Worm (Caenorhabditis elegans) whole organism, L4 larva: ENCODE data around the gene Y15E3A.4.
A peak's percentile ranks its signal among the peaks of the same experiment; 100 is the strongest.

Source experiments
- F49E8.2 ChIP-seq: sonication (generic microtip); optimal IDR thresholded peaks from 2 replicates; lab custom pipeline; 2016; ENCODE audit warnings: missing compliant biosample characterization, mild to moderate bottlenecking, missing genetic modification characterization, borderline replicate concordance
- R02D3.7 ChIP-seq: fragments of 150-350 bp; sonication (generic microtip); optimal IDR thresholded peaks from 3 replicates; lab custom pipeline; 2014; ENCODE audit warnings: missing biosample characterization, missing genetic modification characterization
- T20F7.1 ChIP-seq: fragments of 200-800 bp; sonication (Bioruptor generic); optimal IDR thresholded peaks from 2 replicates; lab custom pipeline; 2018; ENCODE audit warnings: mild to moderate bottlenecking, missing genetic modification characterization, missing compliant biosample characterization
- T26A8.4 ChIP-seq: fragments of 200-800 bp; sonication (Bioruptor generic); IDR thresholded peaks from 2 replicates; pipeline ENCODE4 v1.3.6; 2022; ENCODE audit warnings: missing genetic modification characterization, missing compliant biosample characterization
- Y48G9A.11 ChIP-seq: fragments of 200-800 bp; sonication (Bioruptor generic); IDR thresholded peaks from 2 replicates; pipeline ENCODE4 v1.3.6; 2022; ENCODE audit warnings: missing genetic modification reagents, missing genetic modification characterization, missing compliant biosample characterization
- Y75B8A.6 ChIP-seq: fragments of 200-800 bp; sonication (Bioruptor generic); IDR thresholded peaks from 2 replicates; pipeline ENCODE4 v1.3.6; 2022; ENCODE audit warnings: missing genetic modification reagents, missing genetic modification characterization, missing compliant biosample characterization
- ZK337.2 ChIP-seq: fragments of 200-800 bp; sonication (Bioruptor generic); IDR thresholded peaks from 2 replicates; pipeline ENCODE4 v1.3.6; 2022; ENCODE audit warnings: missing genetic modification reagents, missing genetic modification characterization, missing compliant biosample characterization
- aha-1 ChIP-seq: fragments of 150-350 bp; peaks from one replicate; lab custom pipeline; 2014; ENCODE audit warnings: missing biosample characterization, missing genetic modification characterization
- ama-1 ChIP-seq: fragments of 150-350 bp; optimal IDR thresholded peaks from 2 replicates; lab custom pipeline; 2014; ENCODE audit warnings: inconsistent platforms, mixed read lengths
- arid-1 ChIP-seq: fragments of 200-800 bp; sonication (Bioruptor generic); conservative IDR thresholded peaks from 2 replicates; pipeline ENCODE4 v1.3.6; 2022; ENCODE audit warnings: missing genetic modification reagents, missing genetic modification characterization, missing compliant biosample characterization
- attf-4 ChIP-seq: sonication (generic microtip); optimal IDR thresholded peaks from 3 replicates; lab custom pipeline; 2017; ENCODE audit warnings: missing biosample characterization, missing genetic modification characterization
- ceh-28 ChIP-seq: fragments of 150-350 bp; optimal IDR thresholded peaks from 2 replicates; lab custom pipeline; 2014; ENCODE audit warnings: missing biosample characterization, missing genetic modification reagents, missing genetic modification characterization
- ceh-32 ChIP-seq: sonication (generic microtip); optimal IDR thresholded peaks from 2 replicates; lab custom pipeline; 2016; ENCODE audit warnings: mild to moderate bottlenecking, missing genetic modification characterization, missing compliant biosample characterization; ENCODE audit not compliant: poor library complexity
- ceh-62 ChIP-seq: sonication (generic microtip); optimal IDR thresholded peaks from 2 replicates; lab custom pipeline; 2017; ENCODE audit warnings: missing biosample characterization, missing genetic modification characterization
- ceh-82 ChIP-seq: sonication (generic microtip); optimal IDR thresholded peaks from 2 replicates; lab custom pipeline; 2017; ENCODE audit warnings: missing biosample characterization, missing genetic modification characterization
- cey-2 ChIP-seq: sonication (generic microtip); optimal IDR thresholded peaks from 3 replicates; lab custom pipeline; 2017; ENCODE audit warnings: missing genetic modification characterization, mild to moderate bottlenecking, missing compliant biosample characterization, antibody characterized with exemption, borderline replicate concordance; ENCODE audit not compliant: insufficient read depth
- dmd-8 ChIP-seq: fragments of 200-800 bp; sonication (Bioruptor generic); IDR thresholded peaks from 2 replicates; pipeline ENCODE4 v1.3.6; 2022; ENCODE audit warnings: missing genetic modification characterization, missing compliant biosample characterization
- dpl-1 ChIP-seq: fragments of 150-350 bp; optimal IDR thresholded peaks from 2 replicates; lab custom pipeline; 2014; ENCODE audit warnings: missing biosample characterization, missing genetic modification reagents, missing genetic modification characterization
- dve-1 ChIP-seq: sonication (generic microtip); optimal IDR thresholded peaks from 2 replicates; lab custom pipeline; 2017; ENCODE audit warnings: antibody characterized with exemption, mild to moderate bottlenecking, missing genetic modification characterization, missing compliant biosample characterization; ENCODE audit not compliant: insufficient read depth
- egl-43 ChIP-seq: fragments of 200-800 bp; sonication (Bioruptor generic); IDR thresholded peaks from 2 replicates; pipeline ENCODE4 v1.3.6; 2022; ENCODE audit warnings: missing genetic modification reagents, missing genetic modification characterization, missing compliant biosample characterization
- fkh-10 ChIP-seq: fragments of 150-350 bp; optimal IDR thresholded peaks from 2 replicates; lab custom pipeline; 2014; ENCODE audit warnings: missing biosample characterization, missing genetic modification reagents, missing genetic modification characterization
- fos-1 ChIP-seq: fragments of 150-350 bp; optimal IDR thresholded peaks from 2 replicates; lab custom pipeline; 2014; ENCODE audit warnings: missing biosample characterization, missing genetic modification characterization
- hlh-11 ChIP-seq: fragments of 200-800 bp; sonication (Bioruptor generic); optimal IDR thresholded peaks from 2 replicates; lab custom pipeline; 2018; ENCODE audit warnings: mild to moderate bottlenecking, missing genetic modification characterization, missing compliant biosample characterization
- hlh-30 ChIP-seq: sonication (generic microtip); optimal IDR thresholded peaks from 2 replicates; lab custom pipeline; 2017; ENCODE audit warnings: antibody characterized with exemption, mild to moderate bottlenecking, missing genetic modification characterization, missing compliant biosample characterization; ENCODE audit not compliant: insufficient read depth
- hmg-1.1 ChIP-seq: fragments of 200-800 bp; sonication (Bioruptor generic); IDR thresholded peaks from 2 replicates; pipeline ENCODE4 v1.3.6; 2022; ENCODE audit warnings: missing genetic modification reagents, missing genetic modification characterization, missing compliant biosample characterization
- jun-1 ChIP-seq: fragments of 150-350 bp; optimal IDR thresholded peaks from 2 replicates; lab custom pipeline; 2014; ENCODE audit warnings: missing biosample characterization, missing genetic modification reagents, missing genetic modification characterization
- lsy-2 ChIP-seq, 2 experiments: fragments of 150-350 bp in 1 of 2; sonication (generic microtip) in 1 of 2; optimal IDR thresholded peaks; 2 replicates each; lab custom pipeline; 2014 to 2017; ENCODE audit warnings: missing biosample characterization in 2 of 2, missing genetic modification characterization in 2 of 2
- madf-5 ChIP-seq, 2 experiments: fragments of 200-800 bp; sonication (Bioruptor generic); IDR thresholded peaks; 2 replicates each; pipeline ENCODE4 v1.3.6; 2022; ENCODE audit warnings: missing compliant biosample characterization in 2 of 2, missing genetic modification characterization in 2 of 2
- mdl-1 ChIP-seq, 2 experiments: fragments of 150-350 bp in 1 of 2; sonication (generic microtip) in 1 of 2; optimal IDR thresholded peaks; 2 replicates each; lab custom pipeline; 2014 to 2017; ENCODE audit warnings: missing biosample characterization in 2 of 2, missing genetic modification characterization in 2 of 2
- mxl-3 ChIP-seq: fragments of 200-800 bp; sonication (Bioruptor generic); optimal IDR thresholded peaks from 2 replicates; lab custom pipeline; 2018; ENCODE audit warnings: mild to moderate bottlenecking, missing genetic modification characterization, missing compliant biosample characterization
- nhr-11 ChIP-seq: fragments of 150-350 bp; optimal IDR thresholded peaks from 2 replicates; lab custom pipeline; 2014; ENCODE audit warnings: missing biosample characterization, missing genetic modification characterization
- nhr-28 ChIP-seq: fragments of 150-350 bp; optimal IDR thresholded peaks from 2 replicates; lab custom pipeline; 2014; ENCODE audit warnings: missing biosample characterization, missing genetic modification characterization
- nhr-6 ChIP-seq: fragments of 150-350 bp; optimal IDR thresholded peaks from 2 replicates; lab custom pipeline; 2014; ENCODE audit warnings: missing biosample characterization, missing genetic modification characterization
- pha-4 ChIP-seq, 2 experiments: fragments of 150-350 bp in 1 of 2; fragments of 200-800 bp in 1 of 2; sonication (Bioruptor generic) in 1 of 2; IDR thresholded peaks in 1 of 2; optimal IDR thresholded peaks in 1 of 2; 2 replicates each; pipeline versions ENCODE4 v1.3.6 to Lab custom; 2014 to 2022; ENCODE audit warnings: missing genetic modification characterization in 2 of 2, missing genetic modification reagents in 2 of 2, missing biosample characterization in 1 of 2, missing compliant biosample characterization in 1 of 2
- php-3 ChIP-seq: fragments of 200-800 bp; sonication (Bioruptor generic); IDR thresholded peaks from 2 replicates; pipeline ENCODE4 v1.3.6; 2022; ENCODE audit warnings: missing genetic modification reagents, missing genetic modification characterization, missing compliant biosample characterization
- rbr-2 ChIP-seq: sonication (generic microtip); optimal IDR thresholded peaks from 2 replicates; lab custom pipeline; 2016; ENCODE audit warnings: missing genotype, missing genetic modification characterization, missing compliant biosample characterization
- sdz-12 ChIP-seq: fragments of 200-800 bp; sonication (Bioruptor generic); optimal IDR thresholded peaks from 2 replicates; lab custom pipeline; 2018; ENCODE audit warnings: mild to moderate bottlenecking, missing genetic modification characterization, missing compliant biosample characterization
- set-16 ChIP-seq: fragments of 200-800 bp; sonication (Bioruptor generic); IDR thresholded peaks from 2 replicates; pipeline ENCODE4 v1.3.6; 2022; ENCODE audit warnings: missing genetic modification reagents, missing genetic modification characterization, missing compliant biosample characterization
- tag-97 ChIP-seq: fragments of 200-800 bp; sonication (Bioruptor generic); IDR thresholded peaks from 2 replicates; pipeline ENCODE4 v1.3.6; 2022; ENCODE audit warnings: missing genetic modification characterization, missing compliant biosample characterization
- tra-1 ChIP-seq: fragments of 200-800 bp; sonication (Bioruptor generic); IDR thresholded peaks from 2 replicates; pipeline ENCODE4 v1.3.6; 2022; ENCODE audit warnings: missing genetic modification reagents, missing genetic modification characterization, missing compliant biosample characterization
- unc-130 ChIP-seq: sonication (generic microtip); optimal IDR thresholded peaks from 2 replicates; lab custom pipeline; 2016; ENCODE audit warnings: missing genetic modification reagents, missing genetic modification characterization, missing compliant biosample characterization
- unc-39 ChIP-seq: sonication (generic microtip); optimal IDR thresholded peaks from 2 replicates; lab custom pipeline; 2017; ENCODE audit warnings: missing biosample characterization, missing genetic modification characterization
- unc-62 ChIP-seq, 3 experiments: fragments of 150-350 bp in 1 of 3; sonication (generic microtip); optimal IDR thresholded peaks in 2 of 3; peaks in 1 of 3; 1 replicate in 1 of 3; 2 replicates in 2 of 3; lab custom pipeline; 2014 to 2017; ENCODE audit warnings: missing biosample characterization in 3 of 3, missing genetic modification characterization in 3 of 3, missing genetic modification reagents in 3 of 3, missing genotype in 1 of 3
- zag-1 ChIP-seq: fragments of 150-350 bp; optimal IDR thresholded peaks from 2 replicates; lab custom pipeline; 2014; ENCODE audit warnings: missing biosample characterization, missing genetic modification characterization
- zip-2 ChIP-seq: fragments of 150-350 bp; optimal IDR thresholded peaks from 2 replicates; lab custom pipeline; 2014; ENCODE audit warnings: missing biosample characterization, missing genetic modification characterization

Y15E3A.4 gene

DNA sequence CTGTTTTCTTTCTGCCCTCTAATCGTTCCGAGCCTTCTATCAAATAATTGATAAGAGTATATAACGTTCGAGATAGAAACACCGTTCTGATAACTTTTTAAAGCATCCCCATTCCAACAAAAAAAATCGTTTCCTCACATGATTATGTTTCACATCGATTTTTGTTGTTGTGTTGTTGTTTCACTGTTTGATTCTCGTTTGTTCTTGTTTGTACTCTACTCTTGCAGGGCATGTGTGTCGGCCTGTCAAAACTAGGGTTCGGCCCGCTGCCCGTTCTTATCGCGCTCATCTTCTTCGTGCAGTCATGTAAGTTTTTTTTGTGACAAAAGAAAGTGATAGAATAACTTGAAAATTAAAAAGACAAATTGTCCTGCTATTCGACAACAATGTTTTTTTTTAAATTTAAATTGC is 35.0 kb downstream of the Y15E3A.4 start, which contains the start of gene C33A11.2 (continued):
- TF ChIP-seq R02D3.7 (no peak), tra-1 (no peak), nhr-28 (tag; lab: Kevin White, UChicago) (peak; percentile 61), egl-43 (GFP tag; lab: Robert Waterston, UW) (no peak), T20F7.1 (GFP tag; lab: Kevin White, UChicago) (no peak), attf-4 (no peak), T26A8.4 (no peak), zag-1 (no peak), dve-1 (tag; lab: Kevin White, UChicago) (peak; percentile 72), ceh-28 (no peak), tag-97 (GFP tag; lab: Robert Waterston, UW) (no peak), fkh-10 (GFP tag; lab: Kevin White, UChicago) (no peak), dpl-1 (peak; percentile 9), unc-62 (GFP tag; optimal IDR thresholded peaks at IDR 0.05 in 1 of 2; lab: Kevin White, UChicago) (no peak), unc-62 (tag; optimal IDR thresholded peaks at IDR 0.05; lab: Kevin White, UChicago) (no peak)

DNA sequence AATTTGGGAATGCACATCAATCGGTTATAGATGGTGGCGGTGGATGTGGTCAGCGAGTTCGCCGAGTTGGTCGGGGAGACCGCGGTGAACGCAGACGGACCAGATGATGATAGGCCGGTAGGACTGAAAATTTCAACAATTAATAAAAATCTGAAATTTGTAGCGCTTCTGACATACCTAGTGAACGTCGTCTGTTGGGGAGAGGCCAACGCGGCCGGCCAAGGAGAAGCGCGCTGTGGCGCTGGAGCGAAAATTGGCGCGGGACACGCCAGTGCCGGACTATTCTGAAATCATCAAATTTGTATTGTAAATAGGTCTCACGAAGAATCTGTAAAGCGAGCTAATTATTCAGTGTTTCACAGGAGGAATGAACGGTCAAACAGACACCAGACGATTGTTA is 42.0 kb downstream of the Y15E3A.4 start:
- TF ChIP-seq madf-5 (GFP tag; IDR thresholded peaks at IDR 0.05; lab: Robert Waterston, UW) (no peak), arid-1 (GFP tag; lab: Robert Waterston, UW) (0 out of 2 replicates have a peak, but pooled peaks have one; percentile 22), aha-1 (tag; lab: Kevin White, UChicago) (peak; percentile 77), zip-2 (tag; lab: Kevin White, UChicago) (no peak), set-16 (GFP tag; lab: Robert Waterston, UW) (0 out of 2 replicates have a peak, but pooled peaks have one; percentile 40), hlh-11 (tag; lab: Kevin White, UChicago) (no peak)
- TF ChIP-seq, all 104 proteins: peak for 3

DNA sequence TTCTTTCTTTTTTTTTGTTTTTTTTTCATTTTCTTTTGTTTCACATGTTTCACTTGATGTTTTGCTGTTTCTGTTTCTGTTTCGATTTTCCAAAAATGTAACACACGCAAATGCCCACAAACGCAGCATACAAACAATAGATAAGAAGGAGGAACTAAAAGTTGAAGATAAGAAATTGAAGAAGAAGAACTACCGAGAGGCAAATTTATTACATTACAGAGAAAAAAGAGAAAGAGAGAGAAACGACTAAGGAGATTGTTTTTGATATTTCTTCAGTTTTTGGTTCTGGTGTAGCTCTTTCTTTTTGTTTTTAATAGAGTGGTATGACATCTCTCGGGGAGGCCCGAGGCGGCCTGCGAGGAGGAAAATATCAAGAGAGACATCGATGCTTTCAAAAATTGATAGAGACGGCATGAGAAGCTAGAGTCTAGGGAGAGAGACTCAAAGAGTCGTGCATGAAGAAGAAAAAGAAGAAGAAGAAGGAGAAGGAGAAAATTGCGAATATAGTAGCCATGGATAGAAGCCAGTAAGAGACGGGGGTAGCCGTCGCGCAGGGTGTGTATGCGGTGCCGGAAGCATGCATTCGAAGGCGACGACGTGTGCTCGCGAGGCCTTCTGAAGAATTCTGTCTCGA is 42.8 kb downstream of the Y15E3A.4 start:
- TF ChIP-seq Y48G9A.11 (GFP tag; lab: Robert Waterston, UW) (no peak), lsy-2 (tag; optimal IDR thresholded peaks at IDR 0.05; lab: Kevin White, UChicago) (no peak), hmg-1.1 (peak; percentile 52; the same call in 1 of the 2 replicates), F49E8.2 (tag; lab: Kevin White, UChicago) (no peak), ceh-28 (no peak), mdl-1 (tag; optimal IDR thresholded peaks at IDR 0.05; lab: Kevin White, UChicago) (peak in 1 of 2 experiments; percentile 29), ZK337.2 (GFP tag; lab: Robert Waterston, UW) (no peak), ama-1 (lab: Kevin White, UChicago) (no peak), php-3 (GFP tag; lab: Robert Waterston, UW) (no peak), ceh-32 (no peak), cey-2 (peak; percentile 49), jun-1 (no peak), pha-4 (GFP tag; IDR thresholded peaks at IDR 0.05; lab: Robert Waterston, UW) (no peak), pha-4 (tag; optimal IDR thresholded peaks at IDR 0.05; lab: Kevin White, UChicago) (no peak), rbr-2 (tag; lab: Kevin White, UChicago) (peak; percentile 49), unc-130 (GFP tag; lab: Kevin White, UChicago) (no peak), R02D3.7 (no peak), ceh-82 (tag; lab: Kevin White, UChicago) (no peak), hlh-30 (tag; lab: Kevin White, UChicago) (peak; percentile 26), unc-62 (GFP tag; optimal IDR thresholded peaks at IDR 0.05 in 1 of 2; lab: Kevin White, UChicago) (peak in 1 of 2 experiments; percentile 92), unc-62 (tag; optimal IDR thresholded peaks at IDR 0.05; lab: Kevin White, UChicago) (no peak), set-16 (GFP tag; lab: Robert Waterston, UW) (peak; percentile 64), fos-1 (tag; lab: Kevin White, UChicago) (no peak), sdz-12 (GFP tag; lab: Kevin White, UChicago) (no peak), dmd-8 (no peak), nhr-28 (tag; lab: Kevin White, UChicago) (peak; percentile 71), unc-39 (tag; lab: Kevin White, UChicago) (no peak), nhr-6 (tag; lab: Kevin White, UChicago) (peak; percentile 38), mxl-3 (no peak), nhr-11 (tag; lab: Kevin White, UChicago) (peak; percentile 82), Y75B8A.6 (no peak), ceh-62 (tag; lab: Kevin White, UChicago) (no peak), madf-5 (GFP tag; IDR thresholded peaks at IDR 0.05; lab: Robert Waterston, UW) (no peak), attf-4 (no peak)
